Worm (Caenorhabditis elegans) whole organism, L1 larva: ENCODE results near the gene paic-1.

ENCODE experiments used
- C04F5.9 ChIP-seq: sonication (generic microtip); optimal IDR thresholded peaks from 2 replicates; lab custom pipeline; 2016; ENCODE audit warnings: missing genetic modification characterization, missing compliant biosample characterization
- C16A3.4 ChIP-seq: fragments of 150-350 bp; optimal IDR thresholded peaks from 2 replicates; lab custom pipeline; 2014; ENCODE audit warnings: missing biosample characterization, missing genetic modification characterization
- C34B4.2 ChIP-seq: sonication (generic microtip); optimal IDR thresholded peaks from 2 replicates; lab custom pipeline; 2017; ENCODE audit warnings: mild to moderate bottlenecking, missing genetic modification characterization, missing compliant biosample characterization
- F16B12.6 ChIP-seq: fragments of 150-350 bp; optimal IDR thresholded peaks from 2 replicates; lab custom pipeline; 2014; ENCODE audit warnings: missing biosample characterization, missing genetic modification characterization
- Y116A8C.19 ChIP-seq: sonication (generic microtip); optimal IDR thresholded peaks from 2 replicates; lab custom pipeline; 2016; ENCODE audit warnings: missing compliant biosample characterization, missing genetic modification characterization, borderline replicate concordance
- aha-1 ChIP-seq: fragments of 150-350 bp; optimal IDR thresholded peaks from 2 replicates; lab custom pipeline; 2014; ENCODE audit warnings: missing biosample characterization, missing genetic modification characterization
- alr-1 ChIP-seq: fragments of 200-800 bp; sonication (Bioruptor generic); optimal IDR thresholded peaks from 2 replicates; lab custom pipeline; 2018; ENCODE audit warnings: borderline replicate concordance, mild to moderate bottlenecking, missing genetic modification characterization, missing compliant biosample characterization
- aly-2 ChIP-seq: fragments of 150-350 bp; optimal IDR thresholded peaks from 2 replicates; lab custom pipeline; 2014; ENCODE audit warnings: missing biosample characterization, missing genetic modification characterization
- blmp-1 ChIP-seq: fragments of 150-350 bp; optimal IDR thresholded peaks from 2 replicates; lab custom pipeline; 2014; ENCODE audit warnings: missing biosample characterization, missing genetic modification characterization
- ceh-82 ChIP-seq, 3 experiments: fragments of 150-350 bp in 1 of 3; sonication (generic microtip) in 2 of 3; optimal IDR thresholded peaks; 2 replicates each; lab custom pipeline; 2014 to 2017; ENCODE audit warnings: missing biosample characterization in 3 of 3, missing genetic modification characterization in 3 of 3
- ceh-88 ChIP-seq: fragments of 200-800 bp; sonication (Bioruptor generic); IDR thresholded peaks from 2 replicates; pipeline ENCODE4 v1.3.6; 2022; ENCODE audit warnings: missing genetic modification characterization, missing compliant biosample characterization
- ceh-90 ChIP-seq: sonication (generic microtip); optimal IDR thresholded peaks from 2 replicates; lab custom pipeline; 2016; ENCODE audit warnings: missing genetic modification characterization, missing compliant biosample characterization
- ces-1 ChIP-seq: fragments of 150-350 bp; optimal IDR thresholded peaks from 2 replicates; lab custom pipeline; 2014; ENCODE audit warnings: missing biosample characterization, missing genetic modification reagents, missing genetic modification characterization
- dsc-1 ChIP-seq: sonication (generic microtip); optimal IDR thresholded peaks from 2 replicates; lab custom pipeline; 2016; ENCODE audit warnings: mild to moderate bottlenecking, missing genetic modification characterization, missing compliant biosample characterization
- efl-3 ChIP-seq: fragments of 200-800 bp; sonication (Bioruptor generic); optimal IDR thresholded peaks from 2 replicates; lab custom pipeline; 2018; ENCODE audit warnings: mild to moderate bottlenecking, missing genetic modification characterization, missing compliant biosample characterization
- egl-13 ChIP-seq: sonication (generic microtip); optimal IDR thresholded peaks from 2 replicates; lab custom pipeline; 2016; ENCODE audit warnings: missing genotype, missing genetic modification reagents, missing genetic modification characterization, missing compliant biosample characterization
- hlh-17 ChIP-seq: fragments of 200-800 bp; sonication (Bioruptor generic); optimal IDR thresholded peaks from 2 replicates; lab custom pipeline; 2018; ENCODE audit warnings: missing genetic modification characterization, mild to moderate bottlenecking, missing compliant biosample characterization, moderate library complexity, borderline replicate concordance
- hlh-4 ChIP-seq: sonication (generic microtip); optimal IDR thresholded peaks from 2 replicates; lab custom pipeline; 2016; ENCODE audit warnings: mild to moderate bottlenecking, missing genetic modification characterization, missing compliant biosample characterization
- hpl-2 ChIP-seq: fragments of 150-350 bp; optimal IDR thresholded peaks from 2 replicates; lab custom pipeline; 2014; ENCODE audit warnings: missing biosample characterization, missing genetic modification reagents, missing genetic modification characterization
- irx-1 ChIP-seq: sonication (generic microtip); optimal IDR thresholded peaks from 2 replicates; lab custom pipeline; 2016; ENCODE audit warnings: missing genetic modification characterization, missing compliant biosample characterization
- isw-1 ChIP-seq: fragments of 200-800 bp; sonication (Bioruptor generic); IDR thresholded peaks from 2 replicates; pipeline ENCODE4 v1.3.6; 2022; ENCODE audit warnings: missing genetic modification characterization, missing compliant biosample characterization
- lin-13 ChIP-seq: fragments of 150-350 bp; optimal IDR thresholded peaks from 2 replicates; lab custom pipeline; 2014; ENCODE audit warnings: missing biosample characterization, missing genetic modification reagents, missing genetic modification characterization
- lin-35 ChIP-seq, 2 experiments: fragments of 150-350 bp; optimal IDR thresholded peaks; 2 replicates each; lab custom pipeline; 2014; ENCODE audit warnings: missing biosample characterization in 2 of 2, missing genetic modification characterization in 2 of 2, missing genetic modification reagents in 2 of 2
- lin-39 ChIP-seq: fragments of 150-350 bp; optimal IDR thresholded peaks from 2 replicates; lab custom pipeline; 2014; ENCODE audit warnings: missing biosample characterization, missing genetic modification reagents, missing genetic modification characterization
- lir-3 ChIP-seq: sonication (generic microtip); optimal IDR thresholded peaks from 2 replicates; lab custom pipeline; 2016; ENCODE audit warnings: mild to moderate bottlenecking, missing genetic modification characterization, moderate library complexity, missing compliant biosample characterization; ENCODE audit not compliant: poor library complexity
- mab-9 ChIP-seq: fragments of 200-800 bp; sonication (Bioruptor generic); IDR thresholded peaks from 2 replicates; pipeline ENCODE4 v1.3.6; 2022; ENCODE audit warnings: missing genetic modification reagents, missing genetic modification characterization, missing compliant biosample characterization
- mef-2 ChIP-seq: fragments of 150-350 bp; optimal IDR thresholded peaks from 2 replicates; lab custom pipeline; 2014; ENCODE audit warnings: missing biosample characterization, missing genetic modification characterization
- mep-1 ChIP-seq: fragments of 150-350 bp; optimal IDR thresholded peaks from 2 replicates; lab custom pipeline; 2014; ENCODE audit warnings: missing biosample characterization, missing genetic modification characterization
- nhr-12 ChIP-seq: sonication (generic microtip); optimal IDR thresholded peaks from 2 replicates; lab custom pipeline; 2017; ENCODE audit warnings: missing biosample characterization, missing genetic modification characterization
- nhr-20 ChIP-seq: sonication (generic microtip); optimal IDR thresholded peaks from 2 replicates; lab custom pipeline; 2016; ENCODE audit warnings: mild to moderate bottlenecking, missing genetic modification characterization, missing compliant biosample characterization
- nhr-47 ChIP-seq: sonication (generic microtip); optimal IDR thresholded peaks from 2 replicates; lab custom pipeline; 2016; ENCODE audit warnings: mild to moderate bottlenecking, missing genetic modification characterization, moderate library complexity, missing compliant biosample characterization
- nhr-71 ChIP-seq: sonication (generic microtip); optimal IDR thresholded peaks from 2 replicates; lab custom pipeline; 2016; ENCODE audit warnings: mild to moderate bottlenecking, missing genetic modification characterization, moderate library complexity, missing compliant biosample characterization
- pag-3 ChIP-seq: sonication (generic microtip); optimal IDR thresholded peaks from 2 replicates; lab custom pipeline; 2017; ENCODE audit warnings: missing genetic modification characterization, mild to moderate bottlenecking, missing compliant biosample characterization, antibody characterized with exemption, borderline replicate concordance; ENCODE audit not compliant: insufficient read depth
- rnt-1 ChIP-seq: sonication (generic microtip); optimal IDR thresholded peaks from 2 replicates; lab custom pipeline; 2016; ENCODE audit warnings: mild to moderate bottlenecking, missing genetic modification characterization, moderate library complexity, missing compliant biosample characterization
- skn-1 ChIP-seq: fragments of 150-350 bp; optimal IDR thresholded peaks from 2 replicates; lab custom pipeline; 2014; ENCODE audit warnings: missing biosample characterization, missing genetic modification characterization
- snpc-4 ChIP-seq: fragments of 150-350 bp; optimal IDR thresholded peaks from 2 replicates; lab custom pipeline; 2014; ENCODE audit warnings: missing biosample characterization, missing genetic modification characterization
- snu-23 ChIP-seq: sonication (generic microtip); optimal IDR thresholded peaks from 2 replicates; lab custom pipeline; 2016; ENCODE audit warnings: missing genetic modification characterization, missing compliant biosample characterization
- sox-4 ChIP-seq: sonication (generic microtip); optimal IDR thresholded peaks from 2 replicates; lab custom pipeline; 2016; ENCODE audit warnings: missing genetic modification characterization, missing compliant biosample characterization
- swsn-7 ChIP-seq: sonication (generic microtip); optimal IDR thresholded peaks from 2 replicates; lab custom pipeline; 2016; ENCODE audit warnings: missing genetic modification characterization, missing compliant biosample characterization
- tbx-2 ChIP-seq: sonication (generic microtip); optimal IDR thresholded peaks from 2 replicates; lab custom pipeline; 2016; ENCODE audit warnings: missing genetic modification characterization, missing compliant biosample characterization
- unc-30 ChIP-seq: sonication (generic microtip); optimal IDR thresholded peaks from 2 replicates; lab custom pipeline; 2017; ENCODE audit warnings: missing biosample characterization, missing genetic modification characterization
- zag-1 ChIP-seq: fragments of 150-350 bp; optimal IDR thresholded peaks from 2 replicates; lab custom pipeline; 2014; ENCODE audit warnings: missing biosample characterization, missing genetic modification characterization
- zip-4 ChIP-seq: fragments of 200-800 bp; sonication (Bioruptor generic); optimal IDR thresholded peaks from 2 replicates; lab custom pipeline; 2018; ENCODE audit warnings: mild to moderate bottlenecking, missing genetic modification characterization, moderate library complexity, missing compliant biosample characterization
- ztf-4 ChIP-seq: fragments of 150-350 bp; optimal IDR thresholded peaks from 2 replicates; lab custom pipeline; 2014; ENCODE audit warnings: missing biosample characterization, missing genetic modification characterization

The paic-1 gene

ce11 chrII:4322871-4323270 is 49.5 kb downstream of the paic-1 start, which contains the start of gene H20J04.6 (continued):
- TF ChIP-seq swsn-7 (tag; lab: Kevin White, UChicago) (peak; percentile 34), nhr-12 (tag; lab: Kevin White, UChicago) (no peak), C16A3.4 (tag; lab: Kevin White, UChicago) (no peak), zag-1 (tag; lab: Kevin White, UChicago) (no peak), blmp-1 (peak; percentile 30), pag-3 (no peak), mef-2 (tag; lab: Kevin White, UChicago) (no peak), irx-1 (tag; lab: Kevin White, UChicago) (peak; percentile 3), lir-3 (tag; lab: Kevin White, UChicago) (no peak), nhr-47 (no peak), hpl-2 (GFP tag; lab: Kevin White, UChicago) (no peak), efl-3 (GFP tag; lab: Kevin White, UChicago) (no peak), alr-1 (tag; lab: Kevin White, UChicago) (no peak), aha-1 (no peak), unc-30 (tag; lab: Kevin White, UChicago) (no peak), ceh-90 (tag; lab: Kevin White, UChicago) (no peak), nhr-71 (tag; lab: Kevin White, UChicago) (no peak), lin-39 (tag; lab: Kevin White, UChicago) (no peak), skn-1 (tag; lab: Kevin White, UChicago) (no peak), zip-4 (no peak), F16B12.6 (tag; lab: Kevin White, UChicago) (peak; percentile 88), snpc-4 (tag; lab: Kevin White, UChicago) (no peak), sox-4 (tag; lab: Kevin White, UChicago) (no peak), lin-13 (GFP tag; lab: Kevin White, UChicago) (no peak), aly-2 (tag; lab: Kevin White, UChicago) (no peak), rnt-1 (no peak), mep-1 (tag; lab: Kevin White, UChicago) (peak; percentile 47), lin-35 (GFP tag; optimal IDR thresholded peaks at IDR 0.05; lab: Kevin White, UChicago) (peak; percentile 13 to 30), mab-9 (no peak), nhr-20 (tag; lab: Kevin White, UChicago) (no peak), ceh-88 (GFP tag; lab: Robert Waterston, UW) (no peak), ces-1 (GFP tag; lab: Kevin White, UChicago) (no peak), tbx-2 (tag; lab: Kevin White, UChicago) (peak; percentile 1), hlh-4 (no peak), hlh-17 (GFP tag; lab: Kevin White, UChicago) (no peak), Y116A8C.19 (tag; lab: Kevin White, UChicago) (no peak), egl-13 (no peak), C34B4.2 (tag; lab: Kevin White, UChicago) (no peak), dsc-1 (tag; lab: Kevin White, UChicago) (peak; percentile 16), ztf-4 (tag; lab: Kevin White, UChicago) (no peak), snu-23 (no peak), isw-1 (GFP tag; lab: Robert Waterston, UW) (no peak)

DNA sequence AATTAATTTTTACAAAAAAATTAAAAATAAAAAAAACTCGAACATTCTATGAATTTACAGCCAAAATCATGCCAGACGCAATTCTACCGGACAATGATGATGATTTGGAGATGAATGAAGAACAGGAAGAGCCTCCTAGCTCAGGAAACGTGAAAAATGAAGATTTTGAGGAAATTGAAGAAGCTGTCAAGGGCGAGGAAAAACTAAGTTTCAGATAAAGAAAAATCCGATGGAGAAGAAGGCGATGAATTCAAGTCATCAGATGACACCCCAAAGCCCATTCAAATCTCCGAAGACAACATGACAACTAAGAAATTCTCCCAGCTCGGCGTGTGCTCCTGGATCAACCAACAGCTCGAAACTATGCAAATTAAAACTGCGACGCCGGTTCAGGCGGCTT is 50.6 kb downstream of the paic-1 start, which contains the start of gene Y52E8A.1:
Gene Y52E8A.1, plus strand, starts transcription at position 301 of the 400 bp plus-strand sequence.
- TF ChIP-seq C34B4.2 (tag; lab: Kevin White, UChicago) = no peak
- TF ChIP-seq ceh-82 (tag; optimal IDR thresholded peaks at IDR 0.05; lab: Kevin White, UChicago) = no peak
- no peak for TF ChIP-seq C04F5.9 (tag; lab: Kevin White, UChicago)
- TF ChIP-seq, all 84 proteins: peak for 0
